Worm (Caenorhabditis elegans) whole organism, L1 larva: ENCODE data around the gene nlp-50.
A peak's percentile ranks its signal among the peaks of the same experiment; 100 is the strongest.

ENCODE experiments used
- C34B4.2 ChIP-seq: sonication (generic microtip); optimal IDR thresholded peaks from 2 replicates; lab custom pipeline; 2017; ENCODE audit warnings: mild to moderate bottlenecking, missing genetic modification characterization, missing compliant biosample characterization
- aha-1 ChIP-seq: fragments of 150-350 bp; optimal IDR thresholded peaks from 2 replicates; lab custom pipeline; 2014; ENCODE audit warnings: missing biosample characterization, missing genetic modification characterization
- aly-2 ChIP-seq: fragments of 150-350 bp; optimal IDR thresholded peaks from 2 replicates; lab custom pipeline; 2014; ENCODE audit warnings: missing biosample characterization, missing genetic modification characterization
- ama-1 ChIP-seq: fragments of 150-350 bp; optimal IDR thresholded peaks from 2 replicates; lab custom pipeline; 2014
- blmp-1 ChIP-seq: fragments of 150-350 bp; optimal IDR thresholded peaks from 2 replicates; lab custom pipeline; 2014; ENCODE audit warnings: missing biosample characterization, missing genetic modification characterization
- ceh-82 ChIP-seq, 3 experiments: fragments of 150-350 bp in 1 of 3; sonication (generic microtip) in 2 of 3; optimal IDR thresholded peaks; 2 replicates each; lab custom pipeline; 2014 to 2017; ENCODE audit warnings: missing biosample characterization in 3 of 3, missing genetic modification characterization in 3 of 3
- ceh-88 ChIP-seq: fragments of 200-800 bp; sonication (Bioruptor generic); IDR thresholded peaks from 2 replicates; pipeline ENCODE4 v1.3.6; 2022; ENCODE audit warnings: missing genetic modification characterization, missing compliant biosample characterization
- ces-1 ChIP-seq: fragments of 150-350 bp; optimal IDR thresholded peaks from 2 replicates; lab custom pipeline; 2014; ENCODE audit warnings: missing biosample characterization, missing genetic modification reagents, missing genetic modification characterization
- dsc-1 ChIP-seq: sonication (generic microtip); optimal IDR thresholded peaks from 2 replicates; lab custom pipeline; 2016; ENCODE audit warnings: mild to moderate bottlenecking, missing genetic modification characterization, missing compliant biosample characterization
- efl-1 ChIP-seq, 4 experiments: fragments of 150-350 bp; optimal IDR thresholded peaks in 3 of 4; peaks in 1 of 4; 1 replicate in 1 of 4; 2 replicates in 3 of 4; lab custom pipeline; 2014; ENCODE audit warnings: missing biosample characterization in 2 of 4, missing genetic modification characterization in 2 of 4, missing genetic modification reagents in 2 of 4
- egl-27 ChIP-seq, 2 experiments: fragments of 150-350 bp in 1 of 2; sonication (generic microtip); optimal IDR thresholded peaks; 3 replicates each; lab custom pipeline; 2017 to 2018; ENCODE audit warnings: missing biosample characterization in 2 of 2, missing genetic modification characterization in 2 of 2, missing genetic modification reagents in 2 of 2
- fkh-10 ChIP-seq: sonication (generic microtip); optimal IDR thresholded peaks from 2 replicates; lab custom pipeline; 2017; ENCODE audit warnings: missing biosample characterization, missing genetic modification reagents, missing genetic modification characterization
- fkh-8 ChIP-seq: sonication (generic microtip); optimal IDR thresholded peaks from 2 replicates; lab custom pipeline; 2016; ENCODE audit warnings: mild to moderate bottlenecking, missing genetic modification characterization, missing compliant biosample characterization
- grh-1 ChIP-seq: fragments of 200-800 bp; sonication (Bioruptor generic); IDR thresholded peaks from 2 replicates; pipeline ENCODE4 v1.3.6; 2022; ENCODE audit warnings: missing genetic modification reagents, missing genetic modification characterization, missing compliant biosample characterization
- hlh-17 ChIP-seq: fragments of 200-800 bp; sonication (Bioruptor generic); optimal IDR thresholded peaks from 2 replicates; lab custom pipeline; 2018; ENCODE audit warnings: missing genetic modification characterization, mild to moderate bottlenecking, missing compliant biosample characterization, moderate library complexity, borderline replicate concordance
- hlh-4 ChIP-seq: sonication (generic microtip); optimal IDR thresholded peaks from 2 replicates; lab custom pipeline; 2016; ENCODE audit warnings: mild to moderate bottlenecking, missing genetic modification characterization, missing compliant biosample characterization
- irx-1 ChIP-seq: sonication (generic microtip); optimal IDR thresholded peaks from 2 replicates; lab custom pipeline; 2016; ENCODE audit warnings: missing genetic modification characterization, missing compliant biosample characterization
- jun-1 ChIP-seq: fragments of 150-350 bp; optimal IDR thresholded peaks from 2 replicates; lab custom pipeline; 2014; ENCODE audit warnings: missing biosample characterization, missing genetic modification reagents, missing genetic modification characterization
- lin-13 ChIP-seq: fragments of 150-350 bp; optimal IDR thresholded peaks from 2 replicates; lab custom pipeline; 2014; ENCODE audit warnings: missing biosample characterization, missing genetic modification reagents, missing genetic modification characterization
- lin-15B ChIP-seq: fragments of 150-350 bp; sonication (generic microtip); optimal IDR thresholded peaks from 3 replicates; lab custom pipeline; 2014; ENCODE audit warnings: missing biosample characterization, missing genetic modification characterization
- lin-39 ChIP-seq: fragments of 150-350 bp; optimal IDR thresholded peaks from 2 replicates; lab custom pipeline; 2014; ENCODE audit warnings: missing biosample characterization, missing genetic modification reagents, missing genetic modification characterization
- lsy-2 ChIP-seq, 2 experiments: fragments of 150-350 bp; optimal IDR thresholded peaks; 2 replicates each; lab custom pipeline; 2014; ENCODE audit warnings: missing biosample characterization in 2 of 2, missing genetic modification characterization in 2 of 2
- mab-9 ChIP-seq: fragments of 200-800 bp; sonication (Bioruptor generic); IDR thresholded peaks from 2 replicates; pipeline ENCODE4 v1.3.6; 2022; ENCODE audit warnings: missing genetic modification reagents, missing genetic modification characterization, missing compliant biosample characterization
- mdl-1 ChIP-seq, 2 experiments: fragments of 150-350 bp; optimal IDR thresholded peaks; 2 replicates each; lab custom pipeline; 2014 to 2017; ENCODE audit warnings: missing biosample characterization in 2 of 2, missing genetic modification characterization in 2 of 2, inconsistent platforms in 1 of 2
- mef-2 ChIP-seq: fragments of 150-350 bp; optimal IDR thresholded peaks from 2 replicates; lab custom pipeline; 2014; ENCODE audit warnings: missing biosample characterization, missing genetic modification characterization
- mep-1 ChIP-seq: fragments of 150-350 bp; optimal IDR thresholded peaks from 2 replicates; lab custom pipeline; 2014; ENCODE audit warnings: missing biosample characterization, missing genetic modification characterization
- nhr-12 ChIP-seq: sonication (generic microtip); optimal IDR thresholded peaks from 2 replicates; lab custom pipeline; 2017; ENCODE audit warnings: missing biosample characterization, missing genetic modification characterization
- nhr-19 ChIP-seq: fragments of 200-800 bp; sonication (Bioruptor generic); conservative IDR thresholded peaks from 2 replicates; pipeline ENCODE4 v1.3.6; 2022; ENCODE audit warnings: missing genetic modification characterization, missing compliant biosample characterization
- nhr-20 ChIP-seq: sonication (generic microtip); optimal IDR thresholded peaks from 2 replicates; lab custom pipeline; 2016; ENCODE audit warnings: mild to moderate bottlenecking, missing genetic modification characterization, missing compliant biosample characterization
- nhr-28 ChIP-seq: fragments of 150-350 bp; optimal IDR thresholded peaks from 2 replicates; lab custom pipeline; 2014; ENCODE audit warnings: missing biosample characterization, missing genetic modification characterization
- nhr-77 ChIP-seq: fragments of 150-350 bp; optimal IDR thresholded peaks from 2 replicates; lab custom pipeline; 2014; ENCODE audit warnings: missing biosample characterization, missing genetic modification characterization
- nhr-84 ChIP-seq: sonication (generic microtip); optimal IDR thresholded peaks from 2 replicates; lab custom pipeline; 2017; ENCODE audit warnings: missing biosample characterization, missing genetic modification characterization
- nhr-90 ChIP-seq: sonication (generic microtip); optimal IDR thresholded peaks from 2 replicates; lab custom pipeline; 2016; ENCODE audit warnings: mild to moderate bottlenecking, missing genetic modification characterization, missing compliant biosample characterization; ENCODE audit not compliant: poor library complexity
- pqm-1 ChIP-seq: sonication (generic microtip); optimal IDR thresholded peaks from 3 replicates; lab custom pipeline; 2017; ENCODE audit warnings: missing biosample characterization, missing genetic modification characterization
- snu-23 ChIP-seq: sonication (generic microtip); optimal IDR thresholded peaks from 2 replicates; lab custom pipeline; 2016; ENCODE audit warnings: missing genetic modification characterization, missing compliant biosample characterization
- sox-4 ChIP-seq: sonication (generic microtip); optimal IDR thresholded peaks from 2 replicates; lab custom pipeline; 2016; ENCODE audit warnings: missing genetic modification characterization, missing compliant biosample characterization
- sptf-1 ChIP-seq: fragments of 150-350 bp; optimal IDR thresholded peaks from 2 replicates; lab custom pipeline; 2014; ENCODE audit warnings: missing biosample characterization, missing genetic modification characterization
- sup-37 ChIP-seq: fragments of 200-800 bp; sonication (Bioruptor generic); optimal IDR thresholded peaks from 2 replicates; lab custom pipeline; 2018; ENCODE audit warnings: mild to moderate bottlenecking, missing genetic modification characterization, missing compliant biosample characterization
- swsn-7 ChIP-seq: sonication (generic microtip); optimal IDR thresholded peaks from 2 replicates; lab custom pipeline; 2016; ENCODE audit warnings: missing genetic modification characterization, missing compliant biosample characterization
- tbx-2 ChIP-seq: sonication (generic microtip); optimal IDR thresholded peaks from 2 replicates; lab custom pipeline; 2016; ENCODE audit warnings: missing genetic modification characterization, missing compliant biosample characterization
- unc-130 ChIP-seq: fragments of 150-350 bp; optimal IDR thresholded peaks from 2 replicates; lab custom pipeline; 2017; ENCODE audit warnings: missing biosample characterization, missing genetic modification characterization, inconsistent platforms
- unc-30 ChIP-seq: sonication (generic microtip); optimal IDR thresholded peaks from 2 replicates; lab custom pipeline; 2017; ENCODE audit warnings: missing biosample characterization, missing genetic modification characterization
- vab-15 ChIP-seq: sonication (generic microtip); optimal IDR thresholded peaks from 2 replicates; lab custom pipeline; 2017; ENCODE audit warnings: missing genotype, mild to moderate bottlenecking, missing genetic modification characterization, missing compliant biosample characterization
- xbp-1 ChIP-seq: sonication (generic microtip); optimal IDR thresholded peaks from 2 replicates; lab custom pipeline; 2016; ENCODE audit warnings: missing genetic modification characterization, missing compliant biosample characterization
- zip-4 ChIP-seq: fragments of 200-800 bp; sonication (Bioruptor generic); optimal IDR thresholded peaks from 2 replicates; lab custom pipeline; 2018; ENCODE audit warnings: mild to moderate bottlenecking, missing genetic modification characterization, moderate library complexity, missing compliant biosample characterization
- ztf-11 ChIP-seq, 2 experiments: sonication (generic microtip); optimal IDR thresholded peaks; 2 replicates each; lab custom pipeline; 2016 to 2017; ENCODE audit warnings: missing genetic modification characterization in 2 of 2, missing biosample characterization in 1 of 2, missing compliant biosample characterization in 1 of 2

Gene nlp-50

DNA sequence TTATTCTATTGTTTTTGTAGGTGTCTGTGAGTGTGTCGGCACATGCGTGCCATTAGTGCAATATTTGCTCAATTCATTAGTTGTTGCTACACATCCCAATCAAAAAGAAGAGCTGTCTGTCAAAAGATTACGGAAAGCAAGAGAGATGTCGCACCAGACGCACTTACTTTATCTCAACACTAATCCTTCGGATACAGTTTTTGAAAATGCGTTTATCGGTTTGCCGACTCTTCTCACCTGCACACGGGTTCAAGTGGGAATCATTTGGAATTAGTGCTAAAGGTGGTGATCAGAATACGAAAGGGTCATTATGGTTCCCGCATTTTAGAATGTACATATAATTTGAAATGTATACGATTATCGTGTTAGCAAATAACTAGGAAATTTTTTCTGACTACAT, 36.4 kb downstream of the nlp-50 start:
- TF ChIP-seq irx-1 (tag; lab: Kevin White, UChicago) (no peak), ceh-88 (GFP tag; lab: Robert Waterston, UW) (no peak), blmp-1 (no peak), hlh-17 (GFP tag; lab: Kevin White, UChicago) (no peak), snu-23 (GFP tag; lab: Kevin White, UChicago) (no peak), unc-30 (no peak), fkh-10 (GFP tag; lab: Kevin White, UChicago) (no peak), mep-1 (tag; lab: Kevin White, UChicago) (no peak), pqm-1 (no peak), ces-1 (GFP tag; lab: Kevin White, UChicago) (no peak), zip-4 (no peak), nhr-90 (tag; lab: Kevin White, UChicago) (no peak)
- TF ChIP-seq, all 84 proteins: peak for 0

DNA sequence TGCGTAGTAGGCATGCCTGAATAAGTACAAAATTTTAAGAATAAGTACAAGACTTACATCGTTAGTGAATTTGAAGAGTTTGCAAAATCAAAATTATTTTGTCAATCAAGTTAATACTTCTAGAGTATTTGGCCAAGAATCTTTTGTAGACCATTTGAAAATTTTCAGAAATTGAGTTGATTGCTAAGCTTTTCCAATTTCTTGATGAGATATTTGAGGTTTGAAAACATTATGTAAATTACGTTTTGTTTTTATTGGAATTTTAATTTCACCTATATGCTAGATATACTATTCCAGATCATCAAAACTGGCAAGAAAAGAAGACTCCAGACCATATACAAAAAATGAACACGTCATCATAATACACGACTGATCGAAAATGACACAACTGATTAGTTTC, 38.2 kb downstream of the nlp-50 start, which contains the start of gene tab-1:
Gene tab-1 (plus strand): TSS at position 301 of the 400 bp plus-strand sequence.
- TF ChIP-seq nhr-20 (tag; lab: Kevin White, UChicago) (no peak), jun-1 (tag; lab: Kevin White, UChicago) (no peak), sptf-1 (tag; lab: Kevin White, UChicago) (no peak), ceh-82 (tag; optimal IDR thresholded peaks at IDR 0.05; lab: Kevin White, UChicago) (no peak), lsy-2 (tag; optimal IDR thresholded peaks at IDR 0.05; lab: Kevin White, UChicago) (no peak)

DNA sequence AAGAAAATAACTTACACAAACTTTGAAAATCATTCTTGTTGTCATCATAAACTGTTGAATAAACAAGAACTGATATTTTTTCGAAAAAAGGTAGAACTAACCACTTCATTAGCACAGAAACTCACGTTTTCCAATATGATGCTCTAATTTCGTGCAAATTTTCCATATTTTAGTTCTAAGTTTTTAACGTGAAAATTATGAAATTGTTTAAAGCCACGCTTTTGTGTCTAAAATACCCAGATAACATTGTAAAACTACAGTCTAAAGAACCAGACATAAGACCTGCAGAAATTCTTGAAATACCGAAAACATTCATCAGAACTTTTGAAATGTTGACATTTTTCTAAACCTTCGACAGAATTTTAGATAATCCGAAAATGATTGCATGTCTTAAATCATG, 42.3 kb downstream of the nlp-50 start, which contains the start of gene F31E8.5:
Gene F31E8.5 (minus strand): TSS at position 101 of the 400 bp plus-strand sequence.
- TF ChIP-seq ces-1 (GFP tag; lab: Kevin White, UChicago), result no peak
- TF ChIP-seq lin-15B, result no peak
- TF ChIP-seq grh-1, result no peak
- no peak for TF ChIP-seq lin-39

DNA sequence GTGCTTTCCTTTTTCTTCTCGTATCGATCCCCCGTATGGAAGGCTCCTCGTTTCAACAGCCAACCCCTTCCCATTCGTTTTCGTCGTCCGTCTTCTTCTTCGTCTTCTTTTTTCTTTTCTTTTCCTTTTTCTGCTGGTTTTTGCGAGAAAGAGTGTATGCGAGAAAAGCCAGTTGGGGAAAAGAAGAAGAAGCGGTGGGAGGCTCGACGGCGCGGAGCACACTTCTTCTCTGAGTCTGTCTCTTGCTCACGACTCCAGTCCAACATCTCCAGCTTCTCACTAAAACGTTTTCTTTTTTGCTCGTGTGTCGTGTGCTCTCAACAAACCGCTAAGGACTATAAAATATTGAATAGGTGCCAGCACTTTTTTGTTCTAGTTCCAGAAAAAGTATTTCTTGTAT, 43.7 kb downstream of the nlp-50 start:
- TF ChIP-seq hlh-4 (no peak), ama-1 (no peak), efl-1 (optimal IDR thresholded peaks at IDR 0.05; lab: Kevin White, UChicago) (no peak), efl-1 (GFP tag; optimal IDR thresholded peaks at IDR 0.05 in 1 of 2; lab: Kevin White, UChicago) (no peak), unc-130 (tag; lab: Kevin White, UChicago) (no peak), blmp-1 (no peak), grh-1 (no peak), egl-27 (tag; optimal IDR thresholded peaks at IDR 0.05; lab: Kevin White, UChicago) (no peak), unc-30 (no peak), aly-2 (tag; lab: Kevin White, UChicago) (no peak), nhr-12 (tag; lab: Kevin White, UChicago) (no peak), ceh-82 (tag; optimal IDR thresholded peaks at IDR 0.05; lab: Kevin White, UChicago) (peak in 1 of 3 experiments; percentile 31), ztf-11 (tag; optimal IDR thresholded peaks at IDR 0.05; lab: Kevin White, UChicago) (no peak), mep-1 (tag; lab: Kevin White, UChicago) (peak; percentile 22), mef-2 (no peak), fkh-8 (tag; lab: Kevin White, UChicago) (peak; percentile 51), dsc-1 (tag; lab: Kevin White, UChicago) (no peak), pqm-1 (no peak), nhr-28 (tag; lab: Kevin White, UChicago) (no peak), hlh-17 (GFP tag; lab: Kevin White, UChicago) (no peak), fkh-10 (GFP tag; lab: Kevin White, UChicago) (peak; percentile 12), C34B4.2 (tag; lab: Kevin White, UChicago) (no peak), aha-1 (tag; lab: Kevin White, UChicago) (no peak), xbp-1 (tag; lab: Kevin White, UChicago) (no peak), lin-13 (GFP tag; lab: Kevin White, UChicago) (no peak), vab-15 (no peak), mab-9 (no peak), sup-37 (GFP tag; lab: Kevin White, UChicago) (no peak), lin-39 (no peak), nhr-77 (tag; lab: Kevin White, UChicago) (no peak), swsn-7 (peak; percentile 33), nhr-19 (GFP tag; lab: Robert Waterston, UW) (no peak), nhr-84 (no peak), sox-4 (tag; lab: Kevin White, UChicago) (no peak), snu-23 (GFP tag; lab: Kevin White, UChicago) (no peak), mdl-1 (tag; optimal IDR thresholded peaks at IDR 0.05; lab: Kevin White, UChicago) (no peak), tbx-2 (peak; percentile 21), irx-1 (tag; lab: Kevin White, UChicago) (no peak)
